Worm (Caenorhabditis elegans) whole organism, late embryonic: Measurements from ENCODE around the gene tmem-132.
A peak's percentile ranks its signal among the peaks of the same experiment; 100 is the strongest.

Experiments
- ceh-18 ChIP-seq: sonication (generic microtip); optimal IDR thresholded peaks from 2 replicates; lab custom pipeline; 2016; ENCODE audit warnings: missing genetic modification characterization, missing compliant biosample characterization
- ceh-19 ChIP-seq: fragments of 200-800 bp; sonication (Bioruptor generic); optimal IDR thresholded peaks from 2 replicates; lab custom pipeline; 2018; ENCODE audit warnings: mild to moderate bottlenecking, missing genetic modification characterization, missing compliant biosample characterization
- dve-1 ChIP-seq: sonication (generic microtip); optimal IDR thresholded peaks from 2 replicates; lab custom pipeline; 2017; ENCODE audit warnings: antibody characterized with exemption, mild to moderate bottlenecking, missing genetic modification characterization, missing compliant biosample characterization
- gmeb-2 ChIP-seq: sonication (generic microtip); optimal IDR thresholded peaks from 2 replicates; lab custom pipeline; 2016; ENCODE audit warnings: missing genetic modification characterization, inconsistent platforms, missing compliant biosample characterization
- rnt-1 ChIP-seq: sonication (generic microtip); optimal IDR thresholded peaks from 2 replicates; lab custom pipeline; 2016; ENCODE audit warnings: missing genetic modification characterization, missing compliant biosample characterization
- unc-86 ChIP-seq: sonication (generic microtip); optimal IDR thresholded peaks from 2 replicates; lab custom pipeline; 2016; ENCODE audit warnings: missing genetic modification characterization, missing compliant biosample characterization

tmem-132 gene

ce11 chrIII:2676097-2676496 is 40.3 kb downstream of the tmem-132 start:
- TF ChIP-seq dve-1 (tag; lab: Kevin White, UChicago) (peak; percentile 3), gmeb-2 (tag; lab: Kevin White, UChicago) (no peak)

DNA sequence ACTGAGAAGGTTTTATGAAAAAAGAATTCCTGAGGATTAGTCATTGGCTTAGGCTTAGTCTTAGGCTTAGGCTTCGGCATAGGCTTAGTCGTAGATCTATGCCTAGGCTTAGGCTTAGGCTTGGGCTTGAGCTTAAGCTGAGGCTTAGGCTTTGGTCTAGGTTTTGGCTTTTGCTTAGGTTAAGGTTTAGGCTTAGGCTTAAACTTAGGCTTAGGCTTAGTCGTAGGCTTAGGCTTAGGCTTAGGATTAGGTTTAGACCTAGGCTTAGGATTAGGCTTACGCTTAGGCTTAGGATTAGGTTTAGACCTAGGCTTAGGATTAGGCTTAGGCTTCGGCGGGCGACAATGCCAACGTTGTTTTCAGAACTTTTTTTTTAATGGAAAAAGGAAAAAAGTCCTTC is 41.0 kb downstream of the tmem-132 start:
- TF ChIP-seq ceh-18 (tag; lab: Kevin White, UChicago) (no peak), dve-1 (tag; lab: Kevin White, UChicago) (peak; percentile 81)

ce11 chrIII:2657783-2658182 is 58.6 kb downstream of the tmem-132 start, which contains the start of gene let-805:
Gene let-805, plus strand, starts transcription at chrIII:2658083.
- TF ChIP-seq rnt-1 = no peak
- no peak for TF ChIP-seq unc-86 (tag; lab: Kevin White, UChicago)
- TF ChIP-seq ceh-19 (GFP tag; lab: Kevin White, UChicago) = no peak
